Worm (Caenorhabditis elegans): Measurements from ENCODE around the gene F56A8.9.
A peak's percentile ranks its signal among the peaks of the same experiment; 100 is the strongest.

DNA sequence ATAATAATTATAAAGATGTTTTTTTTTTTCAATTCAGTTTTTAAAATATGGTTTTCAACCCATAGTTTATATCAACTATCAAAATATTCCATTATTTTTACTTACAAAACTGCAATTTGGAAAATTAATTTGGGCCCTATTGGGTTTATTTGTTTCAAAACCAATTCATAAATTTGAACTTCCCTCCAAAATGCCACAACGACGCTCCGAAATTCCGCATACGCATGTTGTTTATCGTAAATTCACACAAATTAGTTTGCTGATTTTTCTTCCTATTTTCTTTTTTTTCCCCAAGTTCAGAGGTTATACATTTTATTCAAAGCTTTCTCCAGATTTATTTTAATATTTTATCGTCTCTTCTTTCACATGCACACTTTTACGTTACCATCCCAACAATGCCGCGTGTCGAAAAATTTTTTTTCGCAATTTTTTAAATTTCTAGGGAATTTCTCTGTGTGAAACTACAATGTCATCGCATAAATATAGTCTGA lies 2.0 kb downstream of the F56A8.9 start, which contains the start of gene F56A8.3:
- no peak for TF ChIP-seq unc-130 (GFP tag; optimal IDR thresholded peaks at IDR 0.05)
- TF ChIP-seq mxl-1 (tag; optimal IDR thresholded peaks at IDR 0.05), result no peak
- TF ChIP-seq rec-8 (tag; optimal IDR thresholded peaks at IDR 0.05), result no peak
- TF ChIP-seq unc-62 (GFP tag; optimal IDR thresholded peaks at IDR 0.05), result no peak
- no peak for TF ChIP-seq tlf-1 (GFP tag; optimal IDR thresholded peaks at IDR 0.05)
- TF ChIP-seq bed-2 (GFP tag; IDR thresholded peaks at IDR 0.05), result no peak
- no peak for TF ChIP-seq sdz-38 (tag; optimal IDR thresholded peaks at IDR 0.05)
- no peak for TF ChIP-seq F57A8.1 (GFP tag; optimal IDR thresholded peaks at IDR 0.05)
- no peak for TF ChIP-seq xnd-1 (tag; optimal IDR thresholded peaks at IDR 0.05)
- TF ChIP-seq hmg-20 (GFP tag; IDR thresholded peaks at IDR 0.05), result no peak
- TF ChIP-seq let-607 (tag; optimal IDR thresholded peaks at IDR 0.05), result peak in 1 of 2 experiments; percentile 43
- no peak for TF ChIP-seq nfya-1 (tag; optimal IDR thresholded peaks at IDR 0.05; ENCODE audit: borderline replicate concordance, insufficient read depth)
- TF ChIP-seq lin-54 (GFP tag; optimal IDR thresholded peaks at IDR 0.05), result peak; percentile 91

All from whole organism, young adult.